Worm (Caenorhabditis elegans) whole organism, young adult: ENCODE measurements around the gene otub-3.
A peak's percentile ranks its signal among the peaks of the same experiment; 100 is the strongest.

Experiments
- B0019.2 ChIP-seq: fragments of 200-800 bp; sonication (Bioruptor generic); conservative IDR thresholded peaks from 2 replicates; pipeline ENCODE4 v1.3.6; 2022; ENCODE audit warnings: missing genetic modification reagents, missing genetic modification characterization, missing compliant biosample characterization
- B0336.3 ChIP-seq: fragments of 200-800 bp; sonication (Bioruptor generic); IDR thresholded peaks from 2 replicates; pipeline ENCODE4 v1.3.6; 2022; ENCODE audit warnings: missing genetic modification characterization, missing compliant biosample characterization
- C17E4.6 ChIP-seq: fragments of 200-800 bp; sonication (Bioruptor generic); IDR thresholded peaks from 2 replicates; pipeline ENCODE4 v1.3.6; 2022; ENCODE audit warnings: missing genetic modification reagents, missing genetic modification characterization, missing compliant biosample characterization
- F23B12.7 ChIP-seq: sonication (generic microtip); optimal IDR thresholded peaks from 2 replicates; lab custom pipeline; 2017; ENCODE audit warnings: missing genetic modification characterization, mild to moderate bottlenecking, missing compliant biosample characterization, antibody characterized with exemption, moderate library complexity; ENCODE audit not compliant: insufficient read depth
- F33H1.4 ChIP-seq: fragments of 200-800 bp; sonication (Bioruptor generic); IDR thresholded peaks from 2 replicates; pipeline ENCODE4 v1.3.6; 2022; ENCODE audit warnings: missing genetic modification reagents, missing genetic modification characterization, missing compliant biosample characterization
- F57A8.1 ChIP-seq: fragments of 200-800 bp; sonication (Bioruptor generic); optimal IDR thresholded peaks from 2 replicates; lab custom pipeline; 2018; ENCODE audit warnings: mild to moderate bottlenecking, missing genetic modification characterization, moderate library complexity, missing compliant biosample characterization
- Y53F4B.3 ChIP-seq: fragments of 200-800 bp; sonication (Bioruptor generic); IDR thresholded peaks from 2 replicates; pipeline ENCODE4 v1.3.6; 2022; ENCODE audit warnings: missing genetic modification reagents, missing genetic modification characterization, missing compliant biosample characterization
- Y53G8AR.9 ChIP-seq: fragments of 200-800 bp; sonication (Bioruptor generic); conservative IDR thresholded peaks from 2 replicates; pipeline ENCODE4 v1.3.6; 2022; ENCODE audit warnings: missing genetic modification reagents, missing genetic modification characterization, missing compliant biosample characterization
- Y67H2A.10 ChIP-seq: fragments of 200-800 bp; sonication (Bioruptor generic); conservative IDR thresholded peaks from 2 replicates; pipeline ENCODE4 v1.3.6; 2022; ENCODE audit warnings: missing genetic modification reagents, missing genetic modification characterization, missing compliant biosample characterization
- Y95B8A.8 ChIP-seq: fragments of 200-800 bp; sonication (Bioruptor generic); IDR thresholded peaks from 2 replicates; pipeline ENCODE4 v1.3.6; 2022; ENCODE audit warnings: missing genetic modification reagents, missing genetic modification characterization, missing compliant biosample characterization
- ama-1 ChIP-seq, 3 experiments: fragments of 150-350 bp in 1 of 3; sonication (generic microtip) in 2 of 3; optimal IDR thresholded peaks; 2 replicates each; lab custom pipeline; 2014 to 2018; ENCODE audit warnings: missing biosample characterization in 2 of 3, missing genetic modification characterization in 2 of 3, missing genetic modification reagents in 2 of 3
- athp-1 ChIP-seq: sonication (generic microtip); optimal IDR thresholded peaks from 2 replicates; lab custom pipeline; 2017; ENCODE audit warnings: mild to moderate bottlenecking, missing genetic modification characterization, missing compliant biosample characterization
- ceh-79 ChIP-seq: sonication (generic microtip); optimal IDR thresholded peaks from 2 replicates; lab custom pipeline; 2017; ENCODE audit warnings: mild to moderate bottlenecking, missing genetic modification characterization, missing compliant biosample characterization
- dox-1 ChIP-seq: fragments of 200-800 bp; sonication (Bioruptor generic); IDR thresholded peaks from 2 replicates; pipeline ENCODE4 v1.3.6; 2022; ENCODE audit warnings: missing genetic modification reagents, missing genetic modification characterization, missing compliant biosample characterization
- efl-1 ChIP-seq: fragments of 150-350 bp; optimal IDR thresholded peaks from 2 replicates; lab custom pipeline; 2014; ENCODE audit warnings: missing biosample characterization, missing genetic modification reagents, missing genetic modification characterization
- ekl-4 ChIP-seq: fragments of 200-800 bp; sonication (Bioruptor generic); IDR thresholded peaks from 2 replicates; pipeline ENCODE4 v1.3.6; 2022; ENCODE audit warnings: missing genetic modification reagents, missing genetic modification characterization, missing compliant biosample characterization
- him-1 ChIP-seq: sonication (generic microtip); optimal IDR thresholded peaks from 2 replicates; lab custom pipeline; 2016; ENCODE audit warnings: missing genotype, missing genetic modification reagents, missing genetic modification characterization, missing compliant biosample characterization
- hlh-26 ChIP-seq: fragments of 200-800 bp; sonication (Bioruptor generic); conservative IDR thresholded peaks from 2 replicates; pipeline ENCODE4 v1.3.6; 2022; ENCODE audit warnings: missing genetic modification reagents, missing genetic modification characterization, missing compliant biosample characterization
- hmg-1.2 ChIP-seq: fragments of 200-800 bp; sonication (Bioruptor generic); IDR thresholded peaks from 2 replicates; pipeline ENCODE4 v1.3.6; 2022; ENCODE audit warnings: missing genetic modification reagents, missing genetic modification characterization, missing compliant biosample characterization
- hsf-1 ChIP-seq: fragments of 200-800 bp; sonication (Bioruptor generic); IDR thresholded peaks from 2 replicates; pipeline ENCODE4 v1.3.6; 2022; ENCODE audit warnings: missing genetic modification reagents, missing genetic modification characterization, missing compliant biosample characterization
- lin-54 ChIP-seq: fragments of 200-800 bp; sonication (Bioruptor generic); optimal IDR thresholded peaks from 2 replicates; lab custom pipeline; 2018; ENCODE audit warnings: mild to moderate bottlenecking, missing genetic modification characterization, missing compliant biosample characterization
- lsl-1 ChIP-seq: fragments of 200-800 bp; sonication (Bioruptor generic); optimal IDR thresholded peaks from 2 replicates; lab custom pipeline; 2018; ENCODE audit warnings: mild to moderate bottlenecking, missing genetic modification characterization, moderate library complexity, missing compliant biosample characterization
- lsy-27 ChIP-seq: sonication (generic microtip); optimal IDR thresholded peaks from 2 replicates; lab custom pipeline; 2017; ENCODE audit warnings: missing genetic modification characterization, mild to moderate bottlenecking, missing compliant biosample characterization, antibody characterized with exemption, missing genotype, borderline replicate concordance; ENCODE audit not compliant: insufficient read depth
- madf-6 ChIP-seq: fragments of 200-800 bp; sonication (Bioruptor generic); IDR thresholded peaks from 2 replicates; pipeline ENCODE4 v1.3.6; 2022; ENCODE audit warnings: missing genetic modification reagents, missing genetic modification characterization, missing compliant biosample characterization
- nfyb-1 ChIP-seq: fragments of 200-800 bp; sonication (Bioruptor generic); IDR thresholded peaks from 2 replicates; pipeline ENCODE4 v1.3.6; 2022; ENCODE audit warnings: missing genetic modification reagents, missing genetic modification characterization, missing compliant biosample characterization
- nhr-120 ChIP-seq: fragments of 200-800 bp; sonication (Bioruptor generic); IDR thresholded peaks from 2 replicates; pipeline ENCODE4 v1.3.6; 2022; ENCODE audit warnings: missing genetic modification characterization, missing compliant biosample characterization
- pbrm-1 ChIP-seq: fragments of 200-800 bp; sonication (Bioruptor generic); IDR thresholded peaks from 2 replicates; pipeline ENCODE4 v1.3.6; 2022; ENCODE audit warnings: missing genetic modification reagents, missing genetic modification characterization, missing compliant biosample characterization
- snpc-1.1 ChIP-seq: sonication (generic microtip); optimal IDR thresholded peaks from 2 replicates; lab custom pipeline; 2017; ENCODE audit warnings: missing genetic modification characterization, mild to moderate bottlenecking, missing compliant biosample characterization, antibody characterized with exemption, moderate library complexity, missing genotype, missing genetic modification reagents; ENCODE audit not compliant: insufficient read depth
- snpc-3.4 ChIP-seq: sonication (generic microtip); optimal IDR thresholded peaks from 2 replicates; lab custom pipeline; 2017; ENCODE audit warnings: missing genetic modification characterization, mild to moderate bottlenecking, missing compliant biosample characterization, antibody characterized with exemption, moderate library complexity, missing genotype, missing genetic modification reagents
- snpc-4 ChIP-seq, 5 experiments: fragments of 150-350 bp in 1 of 5; sonication (generic microtip) in 4 of 5; optimal IDR thresholded peaks; 2 replicates each; lab custom pipeline; 2014 to 2018; ENCODE audit warnings: missing genetic modification characterization in 5 of 5, missing biosample characterization in 3 of 5, antibody characterized with exemption in 2 of 5, mild to moderate bottlenecking in 2 of 5, missing compliant biosample characterization in 2 of 5, missing genotype in 2 of 5, moderate library complexity in 2 of 5, missing genetic modification reagents in 1 of 5
- sptf-2 ChIP-seq: fragments of 200-800 bp; sonication (Bioruptor generic); optimal IDR thresholded peaks from 2 replicates; lab custom pipeline; 2018; ENCODE audit warnings: mild to moderate bottlenecking, missing genetic modification characterization, missing compliant biosample characterization
- tbp1 ChIP-seq: fragments of 200-800 bp; sonication (Bioruptor generic); optimal IDR thresholded peaks from 2 replicates; lab custom pipeline; 2018; ENCODE audit warnings: mild to moderate bottlenecking, missing genetic modification characterization, missing compliant biosample characterization
- unc-130 ChIP-seq: sonication (generic microtip); optimal IDR thresholded peaks from 2 replicates; lab custom pipeline; 2016; ENCODE audit warnings: missing genetic modification reagents, missing genetic modification characterization, missing compliant biosample characterization
- xnd-1 ChIP-seq: sonication (generic microtip); optimal IDR thresholded peaks from 2 replicates; lab custom pipeline; 2016; ENCODE audit warnings: missing genotype, missing genetic modification reagents, missing genetic modification characterization, missing compliant biosample characterization
- ztf-18 ChIP-seq: sonication (generic microtip); optimal IDR thresholded peaks from 2 replicates; lab custom pipeline; 2016; ENCODE audit warnings: missing genotype, mild to moderate bottlenecking, missing genetic modification characterization, missing compliant biosample characterization
- ztf-22 ChIP-seq: fragments of 200-800 bp; sonication (Bioruptor generic); optimal IDR thresholded peaks from 2 replicates; lab custom pipeline; 2018; ENCODE audit warnings: mild to moderate bottlenecking, missing genetic modification characterization, moderate library complexity, missing compliant biosample characterization

The otub-3 gene

ce11 chrIV:8745591-8746302 is 17.8 kb downstream of the otub-3 start, which contains the start of the genes F20C5.7 and parg-1:
Gene F20C5.7 (minus strand): TSS chrIV:8745691.
Gene parg-1 (plus strand): TSS chrIV:8746252.
- no peak for TF ChIP-seq hlh-26
- no peak for TF ChIP-seq ztf-22
- TF ChIP-seq F57A8.1 (GFP tag; lab: Kevin White, UChicago) = no peak
- TF ChIP-seq Y53G8AR.9 (GFP tag; lab: Robert Waterston, UW) = 0 out of 2 replicates have a peak, but pooled peaks have one; percentile 14
- no peak for TF ChIP-seq Y53F4B.3 (GFP tag; lab: Robert Waterston, UW)
- no peak for TF ChIP-seq ceh-79
- TF ChIP-seq hsf-1 (GFP tag; lab: Robert Waterston, UW) = no peak
- TF ChIP-seq B0019.2 = no peak
- TF ChIP-seq sptf-2 = no peak

DNA sequence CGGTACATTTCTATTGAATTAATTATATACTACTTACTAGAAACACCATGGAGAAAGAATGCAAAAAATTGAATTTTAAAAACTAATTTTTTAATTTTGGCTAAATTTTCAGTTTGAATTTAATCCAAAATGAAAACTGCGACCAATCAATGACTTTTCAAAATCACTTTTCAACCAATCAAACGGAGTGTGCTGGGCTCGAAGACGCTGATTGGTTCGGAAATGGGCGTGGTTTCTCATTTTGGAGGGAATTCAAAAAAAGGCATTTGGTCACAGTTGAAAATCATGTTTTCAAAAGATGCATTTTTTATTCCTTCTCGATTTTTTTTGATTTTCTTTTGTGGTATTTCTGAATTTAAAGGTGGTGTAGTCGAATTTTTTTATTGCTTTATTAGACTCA is 21.0 kb downstream of the otub-3 start:
- TF ChIP-seq nhr-120 (GFP tag; lab: Robert Waterston, UW) = no peak
- TF ChIP-seq nfyb-1 = 0 out of 2 replicates have a peak, but pooled peaks have one; percentile 36

DNA sequence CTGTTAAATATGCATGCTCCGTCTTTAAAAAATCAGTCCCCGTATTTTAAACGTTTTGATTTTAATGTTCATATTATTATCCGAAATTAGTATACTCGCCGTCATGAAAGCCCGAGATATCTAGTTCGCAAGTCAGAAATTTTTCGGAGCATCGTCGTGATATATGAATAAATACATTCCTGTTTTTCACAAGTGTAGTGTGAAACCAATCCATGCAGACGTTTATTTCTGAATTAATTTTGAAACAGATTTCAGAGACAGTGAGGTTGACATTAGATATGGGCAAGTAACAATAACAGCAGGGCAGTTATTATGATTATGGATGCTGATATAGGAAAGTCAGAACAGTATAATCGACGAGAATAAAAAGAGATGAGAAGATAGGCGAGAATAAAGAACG is 24.5 kb downstream of the otub-3 start:
- TF ChIP-seq Y95B8A.8 (0 out of 2 replicates have a peak, but pooled peaks have one; percentile 8), unc-130 (GFP tag; lab: Kevin White, UChicago) (no peak), ama-1 (optimal IDR thresholded peaks at IDR 0.05; lab: Kevin White, UChicago) (no peak), ama-1 (GFP tag; optimal IDR thresholded peaks at IDR 0.05; lab: Kevin White, UChicago) (peak in 1 of 2 experiments; percentile 45), dox-1 (GFP tag; lab: Robert Waterston, UW) (no peak), athp-1 (tag; lab: Kevin White, UChicago) (peak; percentile 28), tbp1 (GFP tag; lab: Kevin White, UChicago) (peak; percentile 24), ekl-4 (GFP tag; lab: Robert Waterston, UW) (peak; percentile 57), hmg-1.2 (GFP tag; lab: Robert Waterston, UW) (0 out of 2 replicates have a peak, but pooled peaks have one; percentile 21), xnd-1 (peak; percentile 1), pbrm-1 (GFP tag; lab: Robert Waterston, UW) (no peak), snpc-4 (GFP tag; optimal IDR thresholded peaks at IDR 0.05; lab: Kevin White, UChicago) (no peak), snpc-4 (tag; optimal IDR thresholded peaks at IDR 0.05; lab: Kevin White, UChicago) (peak in 1 of 4 experiments; percentile 0), hsf-1 (GFP tag; lab: Robert Waterston, UW) (0 out of 2 replicates have a peak, but pooled peaks have one; percentile 26), ztf-18 (tag; lab: Kevin White, UChicago) (peak; percentile 11), lsy-27 (tag; lab: Kevin White, UChicago) (no peak), C17E4.6 (GFP tag; lab: Robert Waterston, UW) (no peak), lin-54 (GFP tag; lab: Kevin White, UChicago) (peak; percentile 44), madf-6 (peak; percentile 57; the same call in 1 of the 2 replicates), B0336.3 (GFP tag; lab: Robert Waterston, UW) (peak; percentile 69)

DNA sequence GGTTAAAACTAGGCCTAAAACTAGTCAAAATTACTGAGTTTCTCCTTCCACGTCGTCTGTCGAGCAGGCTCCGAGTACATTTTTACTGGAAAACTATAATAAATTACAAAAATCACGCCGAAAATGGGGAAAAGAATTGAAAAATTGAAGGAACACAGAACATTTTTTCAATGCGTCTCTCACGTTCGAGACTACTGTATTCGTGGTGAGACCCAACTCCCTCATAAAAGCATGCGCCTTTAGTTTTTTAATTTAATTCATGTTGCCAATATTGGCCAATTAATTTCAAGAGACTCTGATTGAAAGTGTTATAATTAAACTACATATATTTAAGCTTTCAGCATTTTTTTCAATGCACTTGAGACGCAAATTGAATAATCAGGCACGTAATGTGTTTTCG is 26.2 kb downstream of the otub-3 start:
- TF ChIP-seq Y67H2A.10 (GFP tag; lab: Robert Waterston, UW) (no peak), snpc-1.1 (no peak), snpc-3.4 (no peak), F33H1.4 (GFP tag; lab: Robert Waterston, UW) (peak; percentile 81; the same call in 1 of the 2 replicates), efl-1 (GFP tag; lab: Kevin White, UChicago) (peak; percentile 0), lsl-1 (GFP tag; lab: Kevin White, UChicago) (peak; percentile 79), F23B12.7 (tag; lab: Kevin White, UChicago) (peak; percentile 5), him-1 (tag; lab: Kevin White, UChicago) (no peak)
